Fruit fly (Drosophila melanogaster) S2 (cell line): ENCODE measurements around the gene CG32591.

Experiments
- CG8478 ChIP-seq: fragments of >200 bp; optimal IDR thresholded peaks from 2 replicates; lab custom pipeline; 2018
- CTCF ChIP-seq, 2 experiments: fragments of >200 bp; optimal IDR thresholded peaks; 2 replicates each; lab custom pipeline; 2018

Gene CG32591

dm6 chrX:14928844-14929243 lies at the start of gene CG32591:
Gene CG32591, minus strand, starts transcription at chrX:14928944.
- TF ChIP-seq CTCF (optimal IDR thresholded peaks at IDR 0.05; lab: Kevin White, UChicago) (no peak), CG8478 (lab: Kevin White, UChicago) (no peak)

dm6 chrX:14960856-14961255 lies 32.1 kb upstream of the CG32591 start:
- peak in 1 of 2 experiments; percentile 6 for TF ChIP-seq CTCF (optimal IDR thresholded peaks at IDR 0.05; lab: Kevin White, UChicago)
- no peak for TF ChIP-seq CG8478 (lab: Kevin White, UChicago)

- TF ChIP-seq CTCF (optimal IDR thresholded peaks at IDR 0.05; lab: Kevin White, UChicago), result peak; percentile 93 to 98
- TF ChIP-seq CG8478 (lab: Kevin White, UChicago), result no peak
Observed at dm6 chrX:14955050-14955783, 26.5 kb upstream of the CG32591 start, which contains the start of the genes CG9030 and eag. Gene CG9030, minus strand, starts transcription at chrX:14955100. Gene eag, plus strand, starts transcription at chrX:14955477.

- TF ChIP-seq CG8478 (lab: Kevin White, UChicago) (no peak), CTCF (optimal IDR thresholded peaks at IDR 0.05; lab: Kevin White, UChicago) (peak; percentile 46 to 89)
Observed at dm6 chrX:14953896-14954295, 25.2 kb upstream of the CG32591 start.

- no peak for TF ChIP-seq CG8478 (lab: Kevin White, UChicago)
- TF ChIP-seq CTCF (optimal IDR thresholded peaks at IDR 0.05; lab: Kevin White, UChicago), result no peak
Observed at dm6 chrX:14952845-14953720, 24.3 kb upstream of the CG32591 start, which contains the start of gene pdgy. Gene pdgy, minus strand, starts transcription at chrX:14953532.

- TF ChIP-seq CTCF (optimal IDR thresholded peaks at IDR 0.05; lab: Kevin White, UChicago), result no peak
- no peak for TF ChIP-seq CG8478 (lab: Kevin White, UChicago)
Observed at dm6 chrX:14952097-14952844, 23.5 kb upstream of the CG32591 start.

dm6 chrX:14951346-14951862 lies 22.7 kb upstream of the CG32591 start:
- TF ChIP-seq CG8478 (lab: Kevin White, UChicago) (no peak), CTCF (optimal IDR thresholded peaks at IDR 0.05; lab: Kevin White, UChicago) (no peak)

dm6 chrX:14950273-14951272 lies 21.8 kb upstream of the CG32591 start:
- TF ChIP-seq CTCF (optimal IDR thresholded peaks at IDR 0.05; lab: Kevin White, UChicago) (no peak), CG8478 (lab: Kevin White, UChicago) (no peak)

dm6 chrX:14949227-14949626 lies 20.5 kb upstream of the CG32591 start:
- TF ChIP-seq CTCF (optimal IDR thresholded peaks at IDR 0.05; lab: Kevin White, UChicago) (no peak), CG8478 (lab: Kevin White, UChicago) (no peak)

- no peak for TF ChIP-seq CG8478 (lab: Kevin White, UChicago)
- no peak for TF ChIP-seq CTCF (optimal IDR thresholded peaks at IDR 0.05; lab: Kevin White, UChicago)
Observed at dm6 chrX:14947399-14947798, 18.7 kb upstream of the CG32591 start.

dm6 chrX:14946522-14946921 lies 17.8 kb upstream of the CG32591 start:
- TF ChIP-seq CG8478 (lab: Kevin White, UChicago) (no peak), CTCF (optimal IDR thresholded peaks at IDR 0.05; lab: Kevin White, UChicago) (no peak)

- no peak for TF ChIP-seq CG8478 (lab: Kevin White, UChicago)
Observed at dm6 chrX:14936250-14936649, 7.5 kb upstream of the CG32591 start.

- TF ChIP-seq CG8478 (lab: Kevin White, UChicago) (no peak), CTCF (optimal IDR thresholded peaks at IDR 0.05; lab: Kevin White, UChicago) (no peak)
Observed at dm6 chrX:14931296-14931695, 2.6 kb upstream of the CG32591 start.
